Worm (Caenorhabditis elegans) whole organism, young adult: ENCODE measurements around the gene srx-63.

ENCODE experiments used
- B0261.1 ChIP-seq: sonication (generic microtip); optimal IDR thresholded peaks from 2 replicates; lab custom pipeline; 2016; ENCODE audit warnings: mild to moderate bottlenecking, missing genetic modification characterization, moderate library complexity, missing compliant biosample characterization
- D2030.7 ChIP-seq: fragments of 200-800 bp; sonication (Bioruptor generic); IDR thresholded peaks from 2 replicates; pipeline ENCODE4 v1.3.6; 2022; ENCODE audit warnings: missing genetic modification reagents, missing genetic modification characterization, missing compliant biosample characterization
- F37B4.10 ChIP-seq: fragments of 200-800 bp; sonication (Bioruptor generic); IDR thresholded peaks from 2 replicates; pipeline ENCODE4 v1.3.6; 2022; ENCODE audit warnings: missing genetic modification characterization, missing compliant biosample characterization
- F55B11.4 ChIP-seq: sonication (generic microtip); optimal IDR thresholded peaks from 2 replicates; lab custom pipeline; 2016; ENCODE audit warnings: missing compliant biosample characterization, missing genetic modification characterization, borderline replicate concordance; ENCODE audit not compliant: insufficient read depth
- F57C9.4 ChIP-seq: sonication (generic microtip); optimal IDR thresholded peaks from 2 replicates; lab custom pipeline; 2017; ENCODE audit warnings: mild to moderate bottlenecking, missing genetic modification characterization, missing compliant biosample characterization
- K11D2.4 ChIP-seq: fragments of 200-800 bp; sonication (Bioruptor generic); IDR thresholded peaks from 2 replicates; pipeline ENCODE4 v1.3.6; 2022; ENCODE audit warnings: missing genetic modification reagents, missing genetic modification characterization, missing compliant biosample characterization
- K12H6.12 ChIP-seq: fragments of 200-800 bp; sonication (Bioruptor generic); optimal IDR thresholded peaks from 2 replicates; lab custom pipeline; 2018; ENCODE audit warnings: mild to moderate bottlenecking, missing genetic modification characterization, missing compliant biosample characterization
- ama-1 ChIP-seq, 3 experiments: fragments of 150-350 bp in 1 of 3; sonication (generic microtip) in 2 of 3; optimal IDR thresholded peaks; 2 replicates each; lab custom pipeline; 2014 to 2018; ENCODE audit warnings: missing biosample characterization in 2 of 3, missing genetic modification characterization in 2 of 3, missing genetic modification reagents in 2 of 3
- aptf-2 ChIP-seq: fragments of 200-800 bp; sonication (Bioruptor generic); conservative IDR thresholded peaks from 2 replicates; pipeline ENCODE4 v1.3.6; 2022; ENCODE audit warnings: missing genetic modification reagents, missing genetic modification characterization, missing compliant biosample characterization
- athp-1 ChIP-seq: sonication (generic microtip); optimal IDR thresholded peaks from 2 replicates; lab custom pipeline; 2017; ENCODE audit warnings: mild to moderate bottlenecking, missing genetic modification characterization, missing compliant biosample characterization
- ceh-100 ChIP-seq: fragments of 200-800 bp; sonication (Bioruptor generic); IDR thresholded peaks from 2 replicates; pipeline ENCODE4 v1.3.6; 2022; ENCODE audit warnings: missing genetic modification reagents, missing genetic modification characterization, missing compliant biosample characterization
- ceh-58 ChIP-seq: fragments of 200-800 bp; sonication (Bioruptor generic); IDR thresholded peaks from 2 replicates; pipeline ENCODE4 v1.3.6; 2022; ENCODE audit warnings: missing genetic modification characterization, missing compliant biosample characterization
- egl-18 ChIP-seq: fragments of 200-800 bp; sonication (Bioruptor generic); IDR thresholded peaks from 2 replicates; pipeline ENCODE4 v1.3.6; 2022; ENCODE audit warnings: missing genetic modification reagents, missing genetic modification characterization, missing compliant biosample characterization
- egrh-3 ChIP-seq: fragments of 200-800 bp; sonication (Bioruptor generic); IDR thresholded peaks from 2 replicates; pipeline ENCODE4 v1.3.6; 2022; ENCODE audit warnings: missing genetic modification reagents, missing genetic modification characterization, missing compliant biosample characterization
- hmg-1.2 ChIP-seq: fragments of 200-800 bp; sonication (Bioruptor generic); IDR thresholded peaks from 2 replicates; pipeline ENCODE4 v1.3.6; 2022; ENCODE audit warnings: missing genetic modification reagents, missing genetic modification characterization, missing compliant biosample characterization
- lin-40 ChIP-seq: sonication (generic microtip); optimal IDR thresholded peaks from 2 replicates; lab custom pipeline; 2016; ENCODE audit warnings: missing genetic modification characterization, mild to moderate bottlenecking, missing compliant biosample characterization, missing genotype, missing genetic modification reagents
- lsl-1 ChIP-seq: fragments of 200-800 bp; sonication (Bioruptor generic); optimal IDR thresholded peaks from 2 replicates; lab custom pipeline; 2018; ENCODE audit warnings: mild to moderate bottlenecking, missing genetic modification characterization, moderate library complexity, missing compliant biosample characterization
- madf-3 ChIP-seq: fragments of 200-800 bp; sonication (Bioruptor generic); IDR thresholded peaks from 2 replicates; pipeline ENCODE4 v1.3.6; 2022; ENCODE audit warnings: missing genetic modification reagents, missing genetic modification characterization, missing compliant biosample characterization
- mes-4 ChIP-seq: sonication (generic microtip); optimal IDR thresholded peaks from 2 replicates; lab custom pipeline; 2016; ENCODE audit warnings: missing genotype, missing genetic modification characterization, missing compliant biosample characterization
- mxl-1 ChIP-seq: sonication (generic microtip); optimal IDR thresholded peaks from 2 replicates; lab custom pipeline; 2016; ENCODE audit warnings: missing genetic modification characterization, missing compliant biosample characterization
- nfya-1 ChIP-seq: sonication (generic microtip); optimal IDR thresholded peaks from 2 replicates; lab custom pipeline; 2017; ENCODE audit warnings: antibody characterized with exemption, missing compliant biosample characterization, missing genetic modification characterization, borderline replicate concordance; ENCODE audit not compliant: insufficient read depth
- nfya-2 ChIP-seq: fragments of 200-800 bp; sonication (Bioruptor generic); IDR thresholded peaks from 2 replicates; pipeline ENCODE4 v1.3.6; 2022; ENCODE audit warnings: missing genetic modification reagents, missing genetic modification characterization, missing compliant biosample characterization
- nhr-120 ChIP-seq: fragments of 200-800 bp; sonication (Bioruptor generic); IDR thresholded peaks from 2 replicates; pipeline ENCODE4 v1.3.6; 2022; ENCODE audit warnings: missing genetic modification characterization, missing compliant biosample characterization
- pbrm-1 ChIP-seq: fragments of 200-800 bp; sonication (Bioruptor generic); IDR thresholded peaks from 2 replicates; pipeline ENCODE4 v1.3.6; 2022; ENCODE audit warnings: missing genetic modification reagents, missing genetic modification characterization, missing compliant biosample characterization
- rec-8 ChIP-seq, 2 experiments: sonication (generic microtip); optimal IDR thresholded peaks; 2 replicates each; lab custom pipeline; 2016; ENCODE audit warnings: mild to moderate bottlenecking in 2 of 2, missing genetic modification characterization in 2 of 2, missing genetic modification reagents in 2 of 2, missing genotype in 2 of 2, missing biosample characterization in 1 of 2, missing compliant biosample characterization in 1 of 2, moderate library complexity in 1 of 2
- sea-2 ChIP-seq: fragments of 200-800 bp; sonication (Bioruptor generic); IDR thresholded peaks from 2 replicates; pipeline ENCODE4 v1.3.6; 2022; ENCODE audit warnings: missing genetic modification characterization, missing compliant biosample characterization
- snpc-1.1 ChIP-seq: sonication (generic microtip); optimal IDR thresholded peaks from 2 replicates; lab custom pipeline; 2017; ENCODE audit warnings: missing genetic modification characterization, mild to moderate bottlenecking, missing compliant biosample characterization, antibody characterized with exemption, moderate library complexity, missing genotype, missing genetic modification reagents; ENCODE audit not compliant: insufficient read depth
- snpc-4 ChIP-seq, 5 experiments: fragments of 150-350 bp in 1 of 5; sonication (generic microtip) in 4 of 5; optimal IDR thresholded peaks; 2 replicates each; lab custom pipeline; 2014 to 2018; ENCODE audit warnings: missing genetic modification characterization in 5 of 5, missing biosample characterization in 3 of 5, antibody characterized with exemption in 2 of 5, mild to moderate bottlenecking in 2 of 5, missing compliant biosample characterization in 2 of 5, missing genotype in 2 of 5, moderate library complexity in 2 of 5, missing genetic modification reagents in 1 of 5
- tbp1 ChIP-seq: fragments of 200-800 bp; sonication (Bioruptor generic); optimal IDR thresholded peaks from 2 replicates; lab custom pipeline; 2018; ENCODE audit warnings: mild to moderate bottlenecking, missing genetic modification characterization, missing compliant biosample characterization
- tlf-1 ChIP-seq: fragments of 200-800 bp; sonication (Bioruptor generic); optimal IDR thresholded peaks from 2 replicates; lab custom pipeline; 2018; ENCODE audit warnings: mild to moderate bottlenecking, missing genetic modification characterization, missing compliant biosample characterization
- ztf-22 ChIP-seq: fragments of 200-800 bp; sonication (Bioruptor generic); optimal IDR thresholded peaks from 2 replicates; lab custom pipeline; 2018; ENCODE audit warnings: mild to moderate bottlenecking, missing genetic modification characterization, moderate library complexity, missing compliant biosample characterization
- ztf-28 ChIP-seq: fragments of 200-800 bp; sonication (Bioruptor generic); IDR thresholded peaks from 2 replicates; pipeline ENCODE4 v1.3.6; 2022; ENCODE audit warnings: missing genetic modification reagents, missing genetic modification characterization, missing compliant biosample characterization

Gene srx-63

DNA sequence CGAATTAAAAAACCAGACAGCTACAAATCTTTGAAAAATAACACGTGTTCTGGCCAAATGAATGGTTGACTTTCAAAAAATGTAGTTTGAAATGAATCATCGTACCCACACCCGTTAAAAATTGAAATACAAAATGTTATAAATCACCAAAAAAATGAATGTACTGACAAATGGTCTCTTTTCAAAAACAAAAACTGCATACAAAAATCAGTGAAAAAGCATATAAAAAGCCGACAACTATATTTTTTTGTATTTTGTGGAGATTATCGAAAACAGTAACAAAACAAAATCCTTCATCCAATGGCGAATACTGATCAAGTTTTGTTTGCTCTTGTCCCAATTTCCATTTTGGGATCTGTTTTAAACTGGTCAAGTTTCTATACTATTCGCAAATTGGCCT, 12.1 kb upstream of the srx-63 start, which contains the start of gene srx-66:
Gene srx-66, plus strand, starts transcription at position 301 of the 400 bp plus-strand sequence.
- no peak for TF ChIP-seq lsl-1 (GFP tag; lab: Kevin White, UChicago)
- TF ChIP-seq rec-8 (tag; optimal IDR thresholded peaks at IDR 0.05; lab: Kevin White, UChicago): no peak
- TF ChIP-seq B0261.1 (tag; lab: Kevin White, UChicago): no peak
- no peak for TF ChIP-seq nfya-2
- TF ChIP-seq egrh-3 (GFP tag; lab: Robert Waterston, UW): no peak
- TF ChIP-seq K12H6.12 (tag; lab: Kevin White, UChicago): no peak
- TF ChIP-seq ceh-58: no peak
- TF ChIP-seq, all 124 proteins: peak for 0

DNA sequence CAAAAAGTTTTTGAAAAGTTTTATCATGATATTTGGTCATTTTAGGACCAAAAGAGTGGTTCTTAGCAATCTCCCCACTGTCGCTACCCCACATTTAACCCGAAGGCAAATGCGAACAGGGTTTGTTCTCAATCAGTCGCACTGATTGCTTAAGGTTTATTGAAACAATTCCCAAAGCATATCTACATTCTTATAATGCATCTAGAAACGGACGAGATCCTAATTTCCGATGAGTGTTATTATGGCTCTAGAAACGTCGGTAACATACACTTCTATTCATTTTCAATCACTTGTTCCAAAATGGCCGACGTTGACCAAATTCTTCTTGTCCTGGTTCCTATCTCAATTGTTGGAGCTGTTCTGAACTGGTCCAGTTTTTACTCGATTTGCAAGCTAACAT, 9.8 kb upstream of the srx-63 start, which contains the start of gene srx-65:
Gene srx-65, plus strand, starts transcription at position 301 of the 400 bp plus-strand sequence.
- TF ChIP-seq aptf-2 (no peak), F55B11.4 (tag; lab: Kevin White, UChicago) (no peak), ztf-28 (GFP tag; lab: Robert Waterston, UW) (no peak), mxl-1 (tag; lab: Kevin White, UChicago) (no peak), nfya-1 (no peak), lin-40 (tag; lab: Kevin White, UChicago) (no peak), F57C9.4 (no peak), madf-3 (no peak), mes-4 (tag; lab: Kevin White, UChicago) (no peak), ceh-100 (GFP tag; lab: Robert Waterston, UW) (no peak), tlf-1 (GFP tag; lab: Kevin White, UChicago) (no peak), tbp1 (no peak), ama-1 (optimal IDR thresholded peaks at IDR 0.05; lab: Kevin White, UChicago) (no peak), ama-1 (GFP tag; optimal IDR thresholded peaks at IDR 0.05; lab: Kevin White, UChicago) (no peak), pbrm-1 (GFP tag; lab: Robert Waterston, UW) (no peak), ztf-22 (GFP tag; lab: Kevin White, UChicago) (no peak), athp-1 (tag; lab: Kevin White, UChicago) (no peak), sea-2 (GFP tag; lab: Robert Waterston, UW) (no peak), snpc-1.1 (no peak)

DNA sequence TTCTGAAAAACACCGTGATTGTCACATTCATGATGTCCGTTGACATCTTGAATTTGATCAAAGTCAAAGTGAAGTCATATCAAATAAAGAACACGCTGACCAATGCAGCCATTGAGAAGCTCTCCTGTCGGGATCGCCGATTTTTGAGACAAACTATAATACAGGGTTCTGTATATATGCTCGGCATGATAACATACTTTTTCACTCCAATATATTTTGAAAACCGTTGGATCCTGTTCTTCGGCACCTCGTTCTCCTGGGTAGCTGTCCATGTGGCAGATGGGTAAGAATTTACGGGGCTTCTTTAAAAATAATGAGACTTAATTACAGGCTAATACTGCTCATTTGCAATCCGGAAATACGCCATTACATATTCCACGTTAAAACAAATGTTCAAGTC, 8.9 kb upstream of the srx-63 start:
- TF ChIP-seq madf-3: 0 out of 2 replicates have a peak, but pooled peaks have one; percentile 45
- TF ChIP-seq ceh-100 (GFP tag; lab: Robert Waterston, UW): no peak

DNA sequence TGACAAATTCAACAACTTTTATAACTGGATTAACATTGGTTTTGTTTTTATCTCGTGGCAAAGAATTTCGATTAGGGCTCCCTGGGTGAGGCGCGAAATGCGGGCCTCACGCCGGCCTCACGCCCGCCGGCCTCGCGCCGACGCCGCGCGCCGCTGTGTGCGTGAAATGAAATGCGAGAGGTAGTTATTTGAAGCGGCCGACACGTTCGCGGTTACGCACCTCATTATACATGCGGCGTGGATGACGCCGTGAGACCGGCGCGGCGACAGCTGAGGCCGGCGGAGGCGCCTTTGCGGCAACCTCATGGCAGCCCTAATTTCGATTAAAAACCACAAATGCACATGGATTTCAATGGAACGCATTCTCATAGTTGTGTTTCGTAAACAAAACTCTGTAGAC, 3.9 kb upstream of the srx-63 start:
- 0 out of 2 replicates have a peak, but pooled peaks have one; percentile 30 for TF ChIP-seq egl-18 (GFP tag; lab: Robert Waterston, UW)
- TF ChIP-seq snpc-4 (GFP tag; optimal IDR thresholded peaks at IDR 0.05; lab: Kevin White, UChicago): no peak
- TF ChIP-seq snpc-4 (tag; optimal IDR thresholded peaks at IDR 0.05; lab: Kevin White, UChicago): peak in 2 of 4 experiments; percentile 74 to 84
- TF ChIP-seq F37B4.10 (GFP tag; lab: Robert Waterston, UW): 0 out of 2 replicates have a peak, but pooled peaks have one; percentile 78
- peak; percentile 57 for TF ChIP-seq hmg-1.2
- TF ChIP-seq nhr-120 (GFP tag; lab: Robert Waterston, UW): 0 out of 2 replicates have a peak, but pooled peaks have one; percentile 43
- TF ChIP-seq D2030.7 (GFP tag; lab: Robert Waterston, UW): no peak
- TF ChIP-seq K11D2.4 (GFP tag; lab: Robert Waterston, UW): no peak
